Fruit fly (Drosophila melanogaster) whole organism, adult: ENCODE data around the gene CG31099.

Experiments
- CG11617 ChIP-seq: fragments of 200-800 bp; sonication (Bioruptor generic); optimal IDR thresholded peaks from 2 replicates; lab custom pipeline; 2017; ENCODE audit warnings: mild to moderate bottlenecking, missing biosample characterization, missing genetic modification reagents, missing genetic modification characterization
- CG12768 ChIP-seq: fragments of 200-800 bp; sonication (Bioruptor generic); optimal IDR thresholded peaks from 2 replicates; lab custom pipeline; 2017; ENCODE audit warnings: missing biosample characterization, missing genetic modification characterization, mild to moderate bottlenecking, moderate library complexity, missing genetic modification reagents
- CG14711 ChIP-seq: fragments of 200-800 bp; sonication (Bioruptor generic); optimal IDR thresholded peaks from 2 replicates; lab custom pipeline; 2018; ENCODE audit warnings: missing biosample characterization, mild to moderate bottlenecking, missing genetic modification characterization, moderate library complexity
- CG1620 ChIP-seq: fragments of 200-800 bp; sonication (Bioruptor generic); optimal IDR thresholded peaks from 2 replicates; lab custom pipeline; 2016; ENCODE audit warnings: missing biosample characterization, missing genetic modification characterization
- CG33017 ChIP-seq: fragments of 200-800 bp; sonication (Bioruptor generic); optimal IDR thresholded peaks from 2 replicates; lab custom pipeline; 2018; ENCODE audit warnings: missing biosample characterization, mild to moderate bottlenecking, missing genetic modification characterization, moderate library complexity
- CG5204 ChIP-seq: fragments of 200-800 bp; sonication (Bioruptor generic); optimal IDR thresholded peaks from 2 replicates; lab custom pipeline; 2016; ENCODE audit warnings: missing biosample characterization, missing genetic modification characterization
- CG7045 ChIP-seq: fragments of 200-800 bp; sonication (Bioruptor generic); optimal IDR thresholded peaks from 2 replicates; lab custom pipeline; 2017; ENCODE audit warnings: missing biosample characterization, mild to moderate bottlenecking, missing genetic modification characterization
- CG7101 ChIP-seq: fragments of 200-800 bp; sonication (Bioruptor generic); optimal IDR thresholded peaks from 2 replicates; lab custom pipeline; 2018; ENCODE audit warnings: missing biosample characterization, mild to moderate bottlenecking, missing genetic modification characterization, moderate library complexity
- Clk ChIP-seq: fragments of 200-800 bp; sonication (Bioruptor generic); optimal IDR thresholded peaks from 2 replicates; lab custom pipeline; 2017; ENCODE audit warnings: missing biosample characterization, missing genetic modification characterization
- Crg-1 ChIP-seq: fragments of 200-800 bp; sonication (Bioruptor generic); optimal IDR thresholded peaks from 2 replicates; lab custom pipeline; 2016; ENCODE audit warnings: missing biosample characterization, missing genetic modification characterization
- Hr96 ChIP-seq: fragments of 200-800 bp; sonication (Bioruptor generic); optimal IDR thresholded peaks from 2 replicates; lab custom pipeline; 2016; ENCODE audit warnings: missing biosample characterization, missing genetic modification characterization
- Mnt ChIP-seq: fragments of 200-800 bp; sonication (Bioruptor generic); optimal IDR thresholded peaks from 2 replicates; lab custom pipeline; 2016; ENCODE audit warnings: missing biosample characterization, mild to moderate bottlenecking, missing genetic modification characterization
- bab1 ChIP-seq: fragments of 200-800 bp; sonication (Bioruptor generic); optimal IDR thresholded peaks from 3 replicates; lab custom pipeline; 2019; ENCODE audit warnings: missing biosample characterization, mild to moderate bottlenecking, missing genetic modification characterization, moderate library complexity
- cic ChIP-seq: fragments of 200-800 bp; sonication (Bioruptor generic); optimal IDR thresholded peaks from 2 replicates; lab custom pipeline; 2017; ENCODE audit warnings: missing biosample characterization, mild to moderate bottlenecking, missing genetic modification characterization, moderate library complexity
- cnc ChIP-seq, 2 experiments: fragments of >200 bp; optimal IDR thresholded peaks; 2 replicates each; lab custom pipeline; 2017
- kay ChIP-seq: fragments of 200-800 bp; sonication (Bioruptor generic); peaks from one replicate; lab custom pipeline; 2016; ENCODE audit warnings: missing biosample characterization, missing genetic modification characterization, borderline replicate concordance
- ovo ChIP-seq: fragments of 200-800 bp; sonication (Bioruptor generic); optimal IDR thresholded peaks from 2 replicates; lab custom pipeline; 2016; ENCODE audit warnings: missing biosample characterization, missing genetic modification characterization
- pad ChIP-seq: fragments of 200-800 bp; sonication (Bioruptor generic); optimal IDR thresholded peaks from 3 replicates; lab custom pipeline; 2017; ENCODE audit warnings: missing biosample characterization, missing genetic modification characterization, mild to moderate bottlenecking, moderate library complexity, missing genetic modification reagents
- tj ChIP-seq: fragments of 200-800 bp; sonication (Bioruptor generic); optimal IDR thresholded peaks from 3 replicates; lab custom pipeline; 2017; ENCODE audit warnings: missing biosample characterization, mild to moderate bottlenecking, missing genetic modification characterization, moderate library complexity
- toe ChIP-seq: fragments of 200-800 bp; sonication (Bioruptor generic); optimal IDR thresholded peaks from 2 replicates; lab custom pipeline; 2016; ENCODE audit warnings: missing biosample characterization, missing genetic modification characterization

Gene CG31099

dm6 chr3R:25273537-25273936 lies 37.2 kb downstream of the CG31099 start, which contains the start of gene CG11878:
Gene CG11878 (plus strand): TSS chr3R:25273837.
- TF ChIP-seq Hr96 (no peak), cic (GFP tag; lab: Kevin White, UChicago) (peak; percentile 0)

DNA sequence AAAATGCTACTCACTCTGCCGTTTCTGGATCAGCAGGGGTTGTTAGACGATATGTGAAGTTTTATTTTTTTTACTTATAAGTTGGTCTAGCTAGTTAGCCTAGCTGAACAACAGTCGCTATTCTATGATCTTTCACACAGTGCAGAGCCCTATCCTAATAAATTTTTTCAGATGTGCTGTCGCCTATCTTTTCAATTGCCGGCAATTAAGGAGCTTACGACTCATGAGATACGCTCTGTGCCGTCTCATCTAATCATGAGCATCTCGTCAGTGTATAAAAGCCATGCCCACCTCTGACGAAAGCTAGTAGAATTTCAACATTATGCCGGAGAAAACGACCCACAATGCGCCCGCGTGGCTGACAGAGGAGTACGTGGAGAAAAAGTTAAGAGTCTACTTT lies 40.8 kb downstream of the CG31099 start, which contains the start of the genes CG11889 and CG11891:
Gene CG11889 (plus strand): TSS at position 301 of the 400 bp plus-strand sequence.
Gene CG11891 (plus strand): TSS at position 301 of the 400 bp plus-strand sequence.
- no peak for TF ChIP-seq CG1620
- no peak for TF ChIP-seq CG7045 (GFP tag; lab: Kevin White, UChicago)
- TF ChIP-seq CG33017 (tag; lab: Kevin White, UChicago): no peak
- TF ChIP-seq cnc (optimal IDR thresholded peaks at IDR 0.05; lab: Kevin White, UChicago): no peak
- TF ChIP-seq CG12768: no peak
- TF ChIP-seq CG14711 (tag; lab: Kevin White, UChicago): no peak
- no peak for TF ChIP-seq CG11617 (GFP tag; lab: Kevin White, UChicago)
- TF ChIP-seq kay: no peak
- TF ChIP-seq pad: no peak
- TF ChIP-seq toe: no peak
- no peak for TF ChIP-seq Clk (GFP tag; lab: Kevin White, UChicago)
- no peak for TF ChIP-seq Hr96
- TF ChIP-seq tj: no peak

dm6 chr3R:25266751-25267150 lies 44.0 kb downstream of the CG31099 start:
- TF ChIP-seq Mnt (GFP tag; lab: Kevin White, UChicago): no peak
- TF ChIP-seq kay: no peak
- TF ChIP-seq tj: no peak
- no peak for TF ChIP-seq CG12768
- no peak for TF ChIP-seq Crg-1 (GFP tag; lab: Kevin White, UChicago)
- no peak for TF ChIP-seq CG11617 (GFP tag; lab: Kevin White, UChicago)
- TF ChIP-seq CG5204: no peak
- no peak for TF ChIP-seq cnc (optimal IDR thresholded peaks at IDR 0.05; lab: Kevin White, UChicago)
- no peak for TF ChIP-seq CG33017 (tag; lab: Kevin White, UChicago)
- no peak for TF ChIP-seq toe
- no peak for TF ChIP-seq ovo (GFP tag; lab: Kevin White, UChicago)
- no peak for TF ChIP-seq CG7045 (GFP tag; lab: Kevin White, UChicago)
- TF ChIP-seq pad: no peak
- TF ChIP-seq bab1: no peak
- no peak for TF ChIP-seq CG14711 (tag; lab: Kevin White, UChicago)

DNA sequence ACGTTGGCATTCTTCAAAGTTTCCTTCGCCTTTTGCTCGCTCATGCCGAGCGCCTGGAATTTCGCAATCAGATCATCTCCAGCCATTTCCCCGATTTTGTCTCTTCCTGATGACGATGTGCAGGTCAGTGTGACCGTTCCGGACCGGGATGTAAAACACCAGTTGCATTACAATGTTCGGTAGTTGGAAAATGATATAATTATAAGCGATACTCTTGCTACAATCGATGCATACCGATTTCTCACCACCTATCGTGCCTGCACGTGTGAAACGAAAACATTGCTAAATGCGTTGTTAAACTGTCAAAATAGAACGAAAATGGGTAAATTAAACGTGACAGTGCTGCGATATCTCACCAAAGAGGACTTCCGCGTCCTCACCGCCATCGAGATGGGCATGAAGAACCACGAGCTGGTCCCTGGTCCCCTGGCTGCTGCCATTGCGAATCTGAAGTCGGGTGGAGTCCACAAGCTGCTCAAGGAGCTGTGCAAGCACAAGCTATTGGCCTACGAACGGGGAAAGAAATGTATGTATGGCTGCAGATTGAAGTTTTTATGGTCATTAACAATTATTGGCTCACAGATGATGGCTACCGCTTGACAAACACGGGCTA lies 45.0 kb downstream of the CG31099 start, which contains the start of the genes GlnRS and RIOK2:
Gene GlnRS (minus strand): TSS at position 133 of the 613 bp plus-strand sequence.
Gene RIOK2 (plus strand): TSS at position 256 of the 613 bp plus-strand sequence.
- peak; percentile 73 for TF ChIP-seq bab1
- peak; percentile 26 for TF ChIP-seq pad
- no peak for TF ChIP-seq ovo (GFP tag; lab: Kevin White, UChicago)
- no peak for TF ChIP-seq CG7045 (GFP tag; lab: Kevin White, UChicago)
- TF ChIP-seq Crg-1 (GFP tag; lab: Kevin White, UChicago): peak; percentile 4
- TF ChIP-seq kay: no peak
- peak; percentile 18 for TF ChIP-seq CG11617 (GFP tag; lab: Kevin White, UChicago)
- no peak for TF ChIP-seq CG12768
- TF ChIP-seq CG7101 (tag; lab: Kevin White, UChicago): peak; percentile 39
- TF ChIP-seq CG14711 (tag; lab: Kevin White, UChicago): peak; percentile 4
- peak; percentile 21 for TF ChIP-seq tj
- peak; percentile 3 for TF ChIP-seq Clk (GFP tag; lab: Kevin White, UChicago)
- no peak for TF ChIP-seq Hr96
- peak; percentile 100 for TF ChIP-seq Mnt (GFP tag; lab: Kevin White, UChicago)
- TF ChIP-seq cic (GFP tag; lab: Kevin White, UChicago): peak; percentile 30

DNA sequence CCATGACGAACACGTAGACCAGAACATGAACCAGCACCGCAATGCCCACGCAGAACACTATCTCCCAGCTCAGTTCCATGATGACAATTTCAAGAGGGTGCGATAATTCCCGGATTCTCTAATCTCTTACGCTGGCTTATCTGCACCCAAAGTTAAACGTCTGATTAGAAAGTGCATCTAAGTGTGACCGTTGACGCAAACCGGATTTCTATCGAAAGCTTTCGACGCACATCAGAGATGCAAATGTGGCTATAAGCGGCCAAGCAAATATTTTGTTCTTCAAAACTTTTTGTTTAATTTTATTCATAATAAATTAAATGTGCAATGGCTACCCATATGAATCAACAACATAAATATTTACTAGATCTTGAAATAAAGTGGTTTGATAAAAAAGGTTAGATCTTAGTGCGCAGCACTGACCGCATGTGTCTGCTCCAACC lies 48.4 kb downstream of the CG31099 start, which contains the start of the genes Kdsr and CG11858:
Gene Kdsr (minus strand): TSS at position 177 of the 440 bp plus-strand sequence.
Gene CG11858 (plus strand): TSS at position 420 of the 440 bp plus-strand sequence.
- no peak for TF ChIP-seq Hr96
- TF ChIP-seq cic (GFP tag; lab: Kevin White, UChicago): peak; percentile 75
- peak; percentile 58 for TF ChIP-seq CG1620
- no peak for TF ChIP-seq CG5204
- TF ChIP-seq Clk (GFP tag; lab: Kevin White, UChicago): peak; percentile 40
- TF ChIP-seq CG33017 (tag; lab: Kevin White, UChicago): peak; percentile 48
- TF ChIP-seq CG14711 (tag; lab: Kevin White, UChicago): peak; percentile 74
- TF ChIP-seq ovo (GFP tag; lab: Kevin White, UChicago): peak; percentile 24
- TF ChIP-seq tj: peak; percentile 39
- peak; percentile 83 for TF ChIP-seq Mnt (GFP tag; lab: Kevin White, UChicago)
- peak; percentile 66 for TF ChIP-seq CG12768
- TF ChIP-seq bab1: peak; percentile 84
- peak; percentile 81 for TF ChIP-seq CG7101 (tag; lab: Kevin White, UChicago)
- peak; percentile 64 for TF ChIP-seq CG11617 (GFP tag; lab: Kevin White, UChicago)
- TF ChIP-seq cnc (optimal IDR thresholded peaks at IDR 0.05; lab: Kevin White, UChicago): no peak
- TF ChIP-seq CG7045 (GFP tag; lab: Kevin White, UChicago): peak; percentile 42
- no peak for TF ChIP-seq toe
- peak; percentile 44 for TF ChIP-seq pad
- TF ChIP-seq Crg-1 (GFP tag; lab: Kevin White, UChicago): peak; percentile 27
- TF ChIP-seq kay: no peak

- TF ChIP-seq CG33017 (tag; lab: Kevin White, UChicago) (no peak), Clk (GFP tag; lab: Kevin White, UChicago) (no peak), toe (no peak), CG11617 (GFP tag; lab: Kevin White, UChicago) (no peak), cic (GFP tag; lab: Kevin White, UChicago) (peak; percentile 16), pad (no peak), Crg-1 (GFP tag; lab: Kevin White, UChicago) (no peak), Mnt (GFP tag; lab: Kevin White, UChicago) (no peak)
Observed at dm6 chr3R:25260670-25261069, 50.1 kb downstream of the CG31099 start.
